Fruit fly (Drosophila melanogaster): ENCODE data around the gene CG32281.

The CG32281 gene

dm6 chr3L:3142516-3143382 is 26.4 kb upstream of the CG32281 start:
- TF ChIP-seq Rel (GFP tag; optimal IDR thresholded peaks at IDR 0.05) (no peak), Rel (tag; optimal IDR thresholded peaks at IDR 0.05) (peak; percentile 33), HLH106 (tag; optimal IDR thresholded peaks at IDR 0.05) (no peak), h (GFP tag; optimal IDR thresholded peaks at IDR 0.05) (peak; percentile 61)

- peak in 1 of 2 experiments; percentile 27 for TF ChIP-seq foxo (GFP tag; optimal IDR thresholded peaks at IDR 0.05)
- no peak for TF ChIP-seq Dif (GFP tag; optimal IDR thresholded peaks at IDR 0.05; ENCODE audit: partially characterized antibody)
- TF ChIP-seq psq (GFP tag; optimal IDR thresholded peaks at IDR 0.05): peak; percentile 0
- no peak for TF ChIP-seq usp (GFP tag; optimal IDR thresholded peaks at IDR 0.05)
- TF ChIP-seq woc (GFP tag; optimal IDR thresholded peaks at IDR 0.05): no peak
- no peak for TF ChIP-seq Rel (GFP tag; optimal IDR thresholded peaks at IDR 0.05)
- peak; percentile 4 for TF ChIP-seq Rel (tag; optimal IDR thresholded peaks at IDR 0.05)
- peak; percentile 29 for TF ChIP-seq rgr (GFP tag; optimal IDR thresholded peaks at IDR 0.05)
- TF ChIP-seq Sp1 (GFP tag; optimal IDR thresholded peaks at IDR 0.05): peak; percentile 13
- peak; percentile 35 for TF ChIP-seq Myc (optimal IDR thresholded peaks at IDR 0.05)
- peak; percentile 22 for TF ChIP-seq HLH106 (tag; optimal IDR thresholded peaks at IDR 0.05)
These were observed 25.7 kb upstream of the CG32281 start, which contains the start of the genes CG11537 and Alg2 for dm6 chr3L:3143383-3143962. TSS of gene CG11537 (minus strand) at chr3L:3143457. TSS of gene Alg2 (plus strand) at chr3L:3143808.

- TF ChIP-seq Hnf4 (GFP tag; optimal IDR thresholded peaks at IDR 0.05) (no peak), Vsx2 (GFP tag; optimal IDR thresholded peaks at IDR 0.05; ENCODE audit: partially characterized antibody) (no peak), brk (GFP tag; optimal IDR thresholded peaks at IDR 0.05) (no peak), Mio (GFP tag; optimal IDR thresholded peaks at IDR 0.05) (no peak), Rel (GFP tag; optimal IDR thresholded peaks at IDR 0.05) (no peak), Rel (tag; optimal IDR thresholded peaks at IDR 0.05) (peak; percentile 2), Hr83 (GFP tag; optimal IDR thresholded peaks at IDR 0.05; ENCODE audit: poor library complexity, severe bottlenecking) (peak; percentile 30), psq (GFP tag; optimal IDR thresholded peaks at IDR 0.05) (peak; percentile 26), Dfd (GFP tag; optimal IDR thresholded peaks at IDR 0.05) (no peak), lola (GFP tag; optimal IDR thresholded peaks at IDR 0.05) (no peak), OdsH (GFP tag; optimal IDR thresholded peaks at IDR 0.05) (peak; percentile 69), HLH106 (tag; optimal IDR thresholded peaks at IDR 0.05) (peak; percentile 59), CG9705 (GFP tag; optimal IDR thresholded peaks at IDR 0.05) (peak; percentile 12), jim (GFP tag; optimal IDR thresholded peaks at IDR 0.05) (no peak), Jra (GFP tag; optimal IDR thresholded peaks at IDR 0.05) (peak; percentile 65), Abd-B (GFP tag; optimal IDR thresholded peaks at IDR 0.05) (no peak), dmrt93B (GFP tag; optimal IDR thresholded peaks at IDR 0.05) (no peak), N (GFP tag; optimal IDR thresholded peaks at IDR 0.05) (no peak), woc (GFP tag; optimal IDR thresholded peaks at IDR 0.05) (no peak), pan (optimal IDR thresholded peaks at IDR 0.05) (no peak), foxo (GFP tag; optimal IDR thresholded peaks at IDR 0.05) (peak in 1 of 2 experiments; percentile 76), h (GFP tag; optimal IDR thresholded peaks at IDR 0.05) (peak; percentile 72), Sp1 (GFP tag; optimal IDR thresholded peaks at IDR 0.05) (peak; percentile 44), rgr (GFP tag; optimal IDR thresholded peaks at IDR 0.05) (peak; percentile 68), ey (GFP tag; optimal IDR thresholded peaks at IDR 0.05) (peak; percentile 65), dsf (GFP tag; optimal IDR thresholded peaks at IDR 0.05; ENCODE audit: borderline replicate concordance) (peak; percentile 16), sv (GFP tag; optimal IDR thresholded peaks at IDR 0.05) (peak; percentile 22), Myc (optimal IDR thresholded peaks at IDR 0.05) (no peak), CG32264 (GFP tag; optimal IDR thresholded peaks at IDR 0.05) (peak; percentile 6), sage (GFP tag; optimal IDR thresholded peaks at IDR 0.05) (no peak), fru (GFP tag; optimal IDR thresholded peaks at IDR 0.05) (peak; percentile 58), dl (GFP tag; optimal IDR thresholded peaks at IDR 0.05; ENCODE audit: insufficient read depth in 1 of 2, partially characterized antibody in 2 of 2) (no peak), CrebA (GFP tag; optimal IDR thresholded peaks at IDR 0.05; ENCODE audit: borderline replicate concordance) (no peak), GATAd (GFP tag; optimal IDR thresholded peaks at IDR 0.05) (no peak), Dif (GFP tag; optimal IDR thresholded peaks at IDR 0.05; ENCODE audit: partially characterized antibody) (no peak), tai (GFP tag; optimal IDR thresholded peaks at IDR 0.05) (no peak), usp (GFP tag; optimal IDR thresholded peaks at IDR 0.05) (no peak), Hr78 (GFP tag; optimal IDR thresholded peaks at IDR 0.05) (no peak), br (GFP tag; optimal IDR thresholded peaks at IDR 0.05) (peak; percentile 76)
These were observed 20.8 kb upstream of the CG32281 start, which contains the start of the genes Usp5 and BtbVII for dm6 chr3L:3148125-3149059. TSS of gene Usp5 (minus strand) at chr3L:3148358. TSS of gene BtbVII (plus strand) at chr3L:3148646.

Measured in whole organism, wandering third instar larva.